Worm (Caenorhabditis elegans) whole organism, L4/young adult: ENCODE results near the gene ttr-18.
A peak's percentile ranks its signal among the peaks of the same experiment; 100 is the strongest.

Experiments used
- W03F9.2 ChIP-seq: fragments of 150-350 bp; optimal IDR thresholded peaks from 2 replicates; lab custom pipeline; 2014; ENCODE audit warnings: missing biosample characterization, missing genetic modification characterization
- dao-5 ChIP-seq: sonication (generic microtip); optimal IDR thresholded peaks from 2 replicates; lab custom pipeline; 2016; ENCODE audit warnings: missing genotype, missing genetic modification characterization, moderate library complexity, missing compliant biosample characterization
- him-1 ChIP-seq: sonication (generic microtip); optimal IDR thresholded peaks from 2 replicates; lab custom pipeline; 2016; ENCODE audit warnings: missing genotype, missing genetic modification reagents, missing genetic modification characterization, missing compliant biosample characterization

ttr-18 gene

ce11 chrII:11500198-11500597 lies 13.7 kb upstream of the ttr-18 start, which contains the start of gene B0334.20:
TSS of gene B0334.20 (minus strand) at chrII:11500459.
- TF ChIP-seq W03F9.2 (tag; lab: Kevin White, UChicago) (no peak), him-1 (tag; lab: Kevin White, UChicago) (no peak)

ce11 chrII:11497365-11497764 lies 10.8 kb upstream of the ttr-18 start, which contains the start of gene B0334.5:
TSS of gene B0334.5 (plus strand) at chrII:11497665.
- no peak for TF ChIP-seq W03F9.2 (tag; lab: Kevin White, UChicago)
- TF ChIP-seq him-1 (tag; lab: Kevin White, UChicago): no peak
- TF ChIP-seq dao-5: no peak

- TF ChIP-seq him-1 (tag; lab: Kevin White, UChicago): no peak
- TF ChIP-seq W03F9.2 (tag; lab: Kevin White, UChicago): no peak
- TF ChIP-seq dao-5: no peak
Observed at ce11 chrII:11496767-11497166, 10.2 kb upstream of the ttr-18 start, which contains the start of gene emc-5. TSS of gene emc-5 (plus strand) at chrII:11496780.

- no peak for TF ChIP-seq dao-5
- no peak for TF ChIP-seq W03F9.2 (tag; lab: Kevin White, UChicago)
- TF ChIP-seq him-1 (tag; lab: Kevin White, UChicago): no peak
Observed at ce11 chrII:11495806-11496205, 9.3 kb upstream of the ttr-18 start.

ce11 chrII:11495307-11495706 lies 8.8 kb upstream of the ttr-18 start, which contains the start of the genes ooc-3 and B0334.4:
TSS of gene ooc-3 (minus strand) at chrII:11495321.
TSS of gene B0334.4 (plus strand) at chrII:11495692.
- TF ChIP-seq W03F9.2 (tag; lab: Kevin White, UChicago) (no peak), dao-5 (no peak), him-1 (tag; lab: Kevin White, UChicago) (no peak)

- no peak for TF ChIP-seq dao-5
- TF ChIP-seq him-1 (tag; lab: Kevin White, UChicago): no peak
- TF ChIP-seq W03F9.2 (tag; lab: Kevin White, UChicago): no peak
Observed at ce11 chrII:11492843-11493242, 6.3 kb upstream of the ttr-18 start, which contains the start of gene hacl-1. TSS of gene hacl-1 (minus strand) at chrII:11492963.

ce11 chrII:11487999-11488398 lies 1.5 kb upstream of the ttr-18 start, which contains the start of gene B0334.13:
TSS of gene B0334.13 (plus strand) at chrII:11488299.
- TF ChIP-seq W03F9.2 (tag; lab: Kevin White, UChicago) (no peak), dao-5 (no peak), him-1 (tag; lab: Kevin White, UChicago) (no peak)

ce11 chrII:11485200-11485599 lies 1.3 kb downstream of the ttr-18 start, which contains the start of gene twk-5:
TSS of gene twk-5 (minus strand) at chrII:11485300.
- no peak for TF ChIP-seq him-1 (tag; lab: Kevin White, UChicago)
- TF ChIP-seq W03F9.2 (tag; lab: Kevin White, UChicago): no peak
- no peak for TF ChIP-seq dao-5

ce11 chrII:11484600-11484999 lies 1.9 kb downstream of the ttr-18 start:
- TF ChIP-seq W03F9.2 (tag; lab: Kevin White, UChicago): peak; percentile 84
- TF ChIP-seq dao-5: peak; percentile 85
- peak; percentile 60 for TF ChIP-seq him-1 (tag; lab: Kevin White, UChicago)

ce11 chrII:11479076-11479475 lies 7.5 kb downstream of the ttr-18 start, which contains the start of gene W02B12.12:
TSS of gene W02B12.12 (minus strand) at chrII:11479176.
- TF ChIP-seq W03F9.2 (tag; lab: Kevin White, UChicago) (no peak), him-1 (tag; lab: Kevin White, UChicago) (no peak), dao-5 (no peak)

ce11 chrII:11476410-11476809 lies 10.1 kb downstream of the ttr-18 start, which contains the start of gene W02B12.16:
TSS of gene W02B12.16 (minus strand) at chrII:11476510.
- no peak for TF ChIP-seq W03F9.2 (tag; lab: Kevin White, UChicago)
- TF ChIP-seq him-1 (tag; lab: Kevin White, UChicago): no peak
- no peak for TF ChIP-seq dao-5

- TF ChIP-seq W03F9.2 (tag; lab: Kevin White, UChicago): peak; percentile 85
- TF ChIP-seq him-1 (tag; lab: Kevin White, UChicago): peak; percentile 38
- no peak for TF ChIP-seq dao-5
Observed at ce11 chrII:11473525-11474181, 12.9 kb downstream of the ttr-18 start, which contains the start of the genes metl-1 and W02B12.11. TSS of gene metl-1 (minus strand) at chrII:11473575. TSS of gene W02B12.11 (plus strand) at chrII:11473861.

ce11 chrII:11472542-11472941 lies 14.0 kb downstream of the ttr-18 start:
- TF ChIP-seq W03F9.2 (tag; lab: Kevin White, UChicago) (no peak), him-1 (tag; lab: Kevin White, UChicago) (no peak), dao-5 (no peak)

ce11 chrII:11471916-11472315 lies 14.6 kb downstream of the ttr-18 start, which contains the start of gene mfn-1:
TSS of gene mfn-1 (minus strand) at chrII:11472016.
- TF ChIP-seq dao-5: no peak
- no peak for TF ChIP-seq W03F9.2 (tag; lab: Kevin White, UChicago)
- no peak for TF ChIP-seq him-1 (tag; lab: Kevin White, UChicago)
